Worm (Caenorhabditis elegans) whole organism, early embryonic: ENCODE measurements around the gene col-84.

Experiments
- aly-1 ChIP-seq: sonication (generic microtip); optimal IDR thresholded peaks from 2 replicates; lab custom pipeline; 2016; ENCODE audit warnings: missing genetic modification characterization, missing compliant biosample characterization
- ama-1 ChIP-seq: fragments of 150-350 bp; optimal IDR thresholded peaks from 2 replicates; lab custom pipeline; 2014
- ceh-36 ChIP-seq: sonication (generic microtip); optimal IDR thresholded peaks from 2 replicates; lab custom pipeline; 2016; ENCODE audit warnings: missing genetic modification characterization, inconsistent platforms, missing compliant biosample characterization
- flt-1 ChIP-seq: fragments of 200-800 bp; sonication (Bioruptor generic); IDR thresholded peaks from 2 replicates; pipeline ENCODE4 v1.3.6; 2022; ENCODE audit warnings: missing genetic modification characterization, missing compliant biosample characterization
- hmbx-1 ChIP-seq: sonication (generic microtip); optimal IDR thresholded peaks from 2 replicates; lab custom pipeline; 2016; ENCODE audit warnings: mild to moderate bottlenecking, missing genetic modification characterization, missing compliant biosample characterization
- tra-4 ChIP-seq: sonication (generic microtip); optimal IDR thresholded peaks from 2 replicates; lab custom pipeline; 2017; ENCODE audit warnings: missing genetic modification characterization, missing compliant biosample characterization

DNA sequence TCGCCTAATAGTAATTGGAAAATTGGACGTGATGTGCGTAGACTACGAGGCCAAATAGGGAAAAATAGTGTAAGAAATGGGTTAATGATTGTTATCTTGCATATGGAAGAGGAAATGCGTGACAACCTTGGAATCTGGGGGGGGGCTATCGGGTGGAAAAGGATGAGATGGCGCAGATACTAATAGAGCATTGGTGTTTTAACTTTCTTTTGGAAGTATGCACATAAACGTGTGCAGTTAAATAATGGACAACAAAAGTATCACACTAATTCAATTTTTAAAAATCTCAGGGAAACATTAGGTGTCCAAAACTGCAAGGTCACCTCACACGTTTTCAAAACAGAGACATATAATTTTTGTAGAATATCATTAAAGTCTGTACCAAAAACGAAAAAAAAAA is 48.5 kb upstream of the col-84 start, which contains the start of gene Y6D1A.2:
- TF ChIP-seq aly-1 (tag; lab: Kevin White, UChicago): no peak
- no peak for TF ChIP-seq tra-4 (tag; lab: Kevin White, UChicago)
- TF ChIP-seq ceh-36 (tag; lab: Kevin White, UChicago): no peak
- TF ChIP-seq ama-1 (lab: Kevin White, UChicago): no peak
- no peak for TF ChIP-seq flt-1 (GFP tag; lab: Robert Waterston, UW)
- TF ChIP-seq hmbx-1 (tag; lab: Kevin White, UChicago): no peak
